Fruit fly (Drosophila melanogaster) whole organism, embryonic: ENCODE measurements around the gene sisA.

Experiments used
- Ada2b ChIP-seq: fragments of 200-800 bp; sonication (Bioruptor generic); IDR thresholded peaks from 2 replicates; pipeline ENCODE4 v1.3.6; 2022; ENCODE audit warnings: missing biosample characterization, missing genetic modification characterization
- Antp ChIP-seq: fragments of 200-800 bp; sonication (Bioruptor generic); optimal IDR thresholded peaks from 3 replicates; lab custom pipeline; 2016; ENCODE audit warnings: missing biosample characterization, missing genetic modification characterization
- Atf-2 ChIP-seq: fragments of 200-800 bp; sonication (Bioruptor generic); optimal IDR thresholded peaks from 2 replicates; lab custom pipeline; 2016; ENCODE audit warnings: missing biosample characterization, missing genetic modification characterization
- Atf3 ChIP-seq: fragments of 200-800 bp; sonication (Bioruptor generic); optimal IDR thresholded peaks from 3 replicates; lab custom pipeline; 2016; ENCODE audit warnings: missing biosample characterization, missing genetic modification characterization
- Blimp-1 ChIP-seq: fragments of 200-800 bp; sonication (Bioruptor generic); optimal IDR thresholded peaks from 3 replicates; lab custom pipeline; 2018; ENCODE audit warnings: missing biosample characterization, missing genetic modification characterization, mild to moderate bottlenecking, moderate library complexity, missing genetic modification reagents
- C15 ChIP-seq: fragments of 200-800 bp; sonication (Bioruptor generic); IDR thresholded peaks from 3 replicates; pipeline ENCODE4 v1.3.6; 2022; ENCODE audit warnings: missing biosample characterization, missing genetic modification characterization
- CG10565 ChIP-seq: fragments of 200-800 bp; sonication (Bioruptor generic); optimal IDR thresholded peaks from 3 replicates; lab custom pipeline; 2016; ENCODE audit warnings: missing biosample characterization, mild to moderate bottlenecking, missing genetic modification characterization
- CG12219 ChIP-seq: fragments of 200-800 bp; sonication (Bioruptor generic); optimal IDR thresholded peaks from 3 replicates; lab custom pipeline; 2018; ENCODE audit warnings: missing biosample characterization, mild to moderate bottlenecking, missing genetic modification characterization
- CG12391 ChIP-seq: fragments of 200-800 bp; sonication (Bioruptor generic); optimal IDR thresholded peaks from 3 replicates; lab custom pipeline; 2018; ENCODE audit warnings: missing biosample characterization, mild to moderate bottlenecking, missing genetic modification characterization, moderate library complexity
- CG12659 ChIP-seq: fragments of 200-800 bp; sonication (Bioruptor generic); optimal IDR thresholded peaks from 3 replicates; lab custom pipeline; 2017; ENCODE audit warnings: mild to moderate bottlenecking, missing biosample characterization, missing genetic modification reagents, missing genetic modification characterization
- CG15514 ChIP-seq: fragments of 200-800 bp; sonication (Bioruptor generic); optimal IDR thresholded peaks from 3 replicates; lab custom pipeline; 2017; ENCODE audit warnings: missing biosample characterization, missing genetic modification characterization, mild to moderate bottlenecking, moderate library complexity, missing genetic modification reagents
- CG16813 ChIP-seq: fragments of 200-800 bp; sonication (Bioruptor generic); IDR thresholded peaks from 3 replicates; pipeline ENCODE4 v1.3.6; 2022; ENCODE audit warnings: missing biosample characterization, missing genetic modification characterization; ENCODE audit not compliant: partially characterized antibody
- CG17359 ChIP-seq: fragments of 200-800 bp; sonication (Bioruptor generic); optimal IDR thresholded peaks from 3 replicates; lab custom pipeline; 2018; ENCODE audit warnings: missing biosample characterization, mild to moderate bottlenecking, missing genetic modification characterization, moderate library complexity
- CG17829 ChIP-seq: fragments of 200-800 bp; optimal IDR thresholded peaks from 2 replicates; lab custom pipeline; 2019; ENCODE audit warnings: missing biosample characterization, mild to moderate bottlenecking, missing genetic modification characterization, moderate library complexity
- CG1832 ChIP-seq: fragments of 200-800 bp; sonication (Bioruptor generic); optimal IDR thresholded peaks from 2 replicates; lab custom pipeline; 2017; ENCODE audit warnings: missing biosample characterization, mild to moderate bottlenecking, missing genetic modification characterization, inconsistent platforms
- CG2712 ChIP-seq: fragments of 200-800 bp; optimal IDR thresholded peaks from 3 replicates; lab custom pipeline; 2019; ENCODE audit warnings: missing biosample characterization, mild to moderate bottlenecking, missing genetic modification characterization, moderate library complexity
- CG31441 ChIP-seq: fragments of 200-800 bp; sonication (Bioruptor generic); IDR thresholded peaks from 2 replicates; pipeline ENCODE4 v1.3.6; 2022; ENCODE audit warnings: missing biosample characterization, missing genetic modification characterization
- CG32767 ChIP-seq: fragments of 200-800 bp; sonication (Bioruptor generic); IDR thresholded peaks from 2 replicates; pipeline ENCODE4 v1.3.6; 2022; ENCODE audit warnings: missing biosample characterization, missing genetic modification characterization
- CG7745 ChIP-seq: fragments of 200-800 bp; sonication (Bioruptor generic); optimal IDR thresholded peaks from 2 replicates; lab custom pipeline; 2018; ENCODE audit warnings: missing biosample characterization, mild to moderate bottlenecking, missing genetic modification characterization, moderate library complexity
- CG9609 ChIP-seq: fragments of 200-800 bp; sonication (Bioruptor generic); optimal IDR thresholded peaks from 3 replicates; lab custom pipeline; 2016; ENCODE audit warnings: missing biosample characterization, missing genetic modification characterization
- CG9727 ChIP-seq: fragments of 200-800 bp; sonication (Bioruptor generic); optimal IDR thresholded peaks from 3 replicates; lab custom pipeline; 2017; ENCODE audit warnings: missing biosample characterization, mild to moderate bottlenecking, missing genetic modification characterization
- D19A ChIP-seq: fragments of 200-800 bp; optimal IDR thresholded peaks from 3 replicates; lab custom pipeline; 2019; ENCODE audit warnings: missing biosample characterization, mild to moderate bottlenecking, missing genetic modification characterization, moderate library complexity
- Dfd ChIP-seq, 2 experiments: fragments of >200 bp; optimal IDR thresholded peaks; 2 replicates each; lab custom pipeline; 2017; ENCODE audit warnings: missing biosample characterization in 2 of 2, missing genetic modification characterization in 2 of 2
- Doc2 ChIP-seq: fragments of 200-800 bp; sonication (Bioruptor generic); IDR thresholded peaks from 2 replicates; pipeline ENCODE4 v1.3.6; 2022; ENCODE audit warnings: missing biosample characterization, missing genetic modification characterization
- ERR ChIP-seq: fragments of 200-800 bp; sonication (Bioruptor generic); optimal IDR thresholded peaks from 2 replicates; lab custom pipeline; 2016; ENCODE audit warnings: missing biosample characterization, missing genetic modification characterization
- Elba2 ChIP-seq: fragments of 200-800 bp; sonication (Bioruptor generic); optimal IDR thresholded peaks from 3 replicates; lab custom pipeline; 2016; ENCODE audit warnings: missing biosample characterization, missing genetic modification characterization
- Fer2 ChIP-seq: fragments of 200-800 bp; sonication (Bioruptor generic); optimal IDR thresholded peaks from 2 replicates; lab custom pipeline; 2018; ENCODE audit warnings: missing biosample characterization, mild to moderate bottlenecking, missing genetic modification characterization, moderate library complexity
- Kr ChIP-seq: fragments of 200-800 bp; sonication (Bioruptor generic); optimal IDR thresholded peaks from 2 replicates; lab custom pipeline; 2017; ENCODE audit warnings: missing biosample characterization, mild to moderate bottlenecking, missing genetic modification characterization
- MESR4 ChIP-seq: fragments of 200-800 bp; sonication (Bioruptor generic); optimal IDR thresholded peaks from 2 replicates; lab custom pipeline; 2018; ENCODE audit warnings: missing biosample characterization, mild to moderate bottlenecking, missing genetic modification characterization, moderate library complexity
- Med ChIP-seq: fragments of 200-800 bp; sonication (Bioruptor generic); peaks from one replicate; lab custom pipeline; 2016; ENCODE audit warnings: missing biosample characterization, missing genetic modification characterization, mild to moderate bottlenecking, inconsistent platforms, moderate library complexity
- Meics ChIP-seq: fragments of 200-800 bp; sonication (Bioruptor generic); optimal IDR thresholded peaks from 2 replicates; lab custom pipeline; 2017; ENCODE audit warnings: missing biosample characterization, mild to moderate bottlenecking, missing genetic modification characterization
- Myb ChIP-seq: fragments of 200-800 bp; sonication (Bioruptor generic); optimal IDR thresholded peaks from 2 replicates; lab custom pipeline; 2016; ENCODE audit warnings: missing biosample characterization, missing genetic modification characterization
- Scr ChIP-seq: fragments of 200-800 bp; sonication (Bioruptor generic); IDR thresholded peaks from 2 replicates; pipeline ENCODE4 v1.3.6; 2022; ENCODE audit warnings: missing biosample characterization, missing genetic modification characterization; ENCODE audit not compliant: partially characterized antibody
- Ssrp ChIP-seq: fragments of 200-800 bp; sonication (Bioruptor generic); optimal IDR thresholded peaks from 2 replicates; lab custom pipeline; 2018; ENCODE audit warnings: missing biosample characterization, mild to moderate bottlenecking, missing genetic modification characterization, moderate library complexity
- Xrp1 ChIP-seq: fragments of 200-800 bp; sonication (Bioruptor generic); IDR thresholded peaks from 2 replicates; pipeline ENCODE4 v1.3.6; 2022; ENCODE audit warnings: missing biosample characterization, missing genetic modification characterization
- ase ChIP-seq: fragments of 200-800 bp; sonication (Bioruptor generic); IDR thresholded peaks from 3 replicates; pipeline ENCODE4 v1.3.6; 2022; ENCODE audit warnings: missing biosample characterization, missing genetic modification characterization
- bsh ChIP-seq, 2 experiments: fragments of 200-800 bp; sonication (Bioruptor generic); optimal IDR thresholded peaks; 2 replicates each; lab custom pipeline; 2017 to 2018; ENCODE audit warnings: mild to moderate bottlenecking in 2 of 2, missing biosample characterization in 2 of 2, missing genetic modification characterization in 2 of 2, moderate library complexity in 1 of 2
- ci ChIP-seq: fragments of 200-800 bp; sonication (Bioruptor generic); IDR thresholded peaks from 3 replicates; pipeline ENCODE4 v1.3.6; 2022; ENCODE audit warnings: missing biosample characterization, missing genetic modification characterization
- hb ChIP-seq: fragments of 200-800 bp; sonication (Bioruptor generic); IDR thresholded peaks from 3 replicates; pipeline ENCODE4 v1.3.6; 2022; ENCODE audit warnings: missing biosample characterization, missing genetic modification characterization; ENCODE audit not compliant: partially characterized antibody
- insv ChIP-seq, 2 experiments: fragments of 200-800 bp; sonication (Bioruptor generic); optimal IDR thresholded peaks; 3 replicates each; lab custom pipeline; 2016 to 2018; ENCODE audit warnings: missing biosample characterization in 2 of 2, missing genetic modification characterization in 2 of 2
- onecut ChIP-seq: fragments of 200-800 bp; sonication (Bioruptor generic); IDR thresholded peaks from 2 replicates; pipeline ENCODE4 v1.3.6; 2022; ENCODE audit warnings: missing biosample characterization, missing genetic modification characterization
- pho ChIP-seq: fragments of 200-800 bp; sonication (Bioruptor generic); optimal IDR thresholded peaks from 2 replicates; lab custom pipeline; 2016; ENCODE audit warnings: missing biosample characterization, missing genetic modification characterization
- pita ChIP-seq: fragments of 200-800 bp; sonication (Bioruptor generic); optimal IDR thresholded peaks from 2 replicates; lab custom pipeline; 2017; ENCODE audit warnings: missing biosample characterization, mild to moderate bottlenecking, missing genetic modification characterization
- pzg ChIP-seq: fragments of 200-800 bp; sonication (Bioruptor generic); optimal IDR thresholded peaks from 3 replicates; lab custom pipeline; 2018; ENCODE audit warnings: missing biosample characterization, mild to moderate bottlenecking, missing genetic modification characterization, moderate library complexity
- sob ChIP-seq: fragments of 200-800 bp; sonication (Bioruptor generic); IDR thresholded peaks from 2 replicates; pipeline ENCODE4 v1.3.6; 2022; ENCODE audit warnings: missing biosample characterization, missing genetic modification characterization
- sqz ChIP-seq: fragments of 200-800 bp; sonication (Bioruptor generic); optimal IDR thresholded peaks from 3 replicates; lab custom pipeline; 2018; ENCODE audit warnings: missing biosample characterization, mild to moderate bottlenecking, missing genetic modification characterization
- stwl ChIP-seq: fragments of 200-800 bp; sonication (Bioruptor generic); optimal IDR thresholded peaks from 3 replicates; lab custom pipeline; 2018; ENCODE audit warnings: missing biosample characterization, mild to moderate bottlenecking, missing genetic modification characterization, moderate library complexity
- ttk ChIP-seq: fragments of 200-800 bp; sonication (Bioruptor generic); IDR thresholded peaks from 2 replicates; pipeline ENCODE4 v2.1.2; 2022; ENCODE audit warnings: missing biosample characterization, missing genetic modification characterization

The sisA gene

DNA sequence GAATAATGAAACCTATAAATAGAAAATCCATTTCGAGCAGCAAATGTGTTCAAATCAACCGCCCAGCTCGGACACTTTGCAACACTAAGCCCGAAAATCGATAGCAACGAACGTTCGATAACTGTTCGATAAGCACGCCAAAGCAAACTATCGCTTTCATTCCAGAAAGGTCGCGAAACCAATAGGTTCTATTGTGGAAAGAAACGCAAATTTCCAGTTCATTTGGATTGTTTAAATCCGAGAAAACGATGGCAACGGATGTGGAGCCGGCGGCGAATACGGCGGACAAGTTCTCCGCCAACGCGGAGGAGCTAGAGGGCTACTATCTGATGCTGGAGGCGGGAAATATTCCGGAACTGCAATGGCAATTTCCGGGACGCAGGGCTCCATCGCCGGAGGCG, 36.9 kb upstream of the sisA start, which contains the start of gene Pa1 (continued):
- peak; percentile 37 for TF ChIP-seq CG17829
- TF ChIP-seq Kr (GFP tag; lab: Kevin White, UChicago) = no peak
- TF ChIP-seq Doc2 (GFP tag; lab: Robert Waterston, UW) = no peak
- no peak for TF ChIP-seq ase (GFP tag; lab: Robert Waterston, UW)
- no peak for TF ChIP-seq CG12391 (tag; lab: Kevin White, UChicago)
- TF ChIP-seq MESR4 (GFP tag; lab: Kevin White, UChicago) = peak; percentile 86
- TF ChIP-seq Meics (GFP tag; lab: Kevin White, UChicago) = no peak
- TF ChIP-seq pita = no peak
- no peak for TF ChIP-seq Atf-2 (GFP tag; lab: Kevin White, UChicago)
- peak; percentile 42 for TF ChIP-seq stwl
- TF ChIP-seq sob (GFP tag; lab: Robert Waterston, UW) = 0 out of 2 replicates have a peak, but pooled peaks have one; percentile 25
- no peak for TF ChIP-seq CG1832 (GFP tag; lab: Kevin White, UChicago)
- TF ChIP-seq Ssrp (tag; lab: Kevin White, UChicago) = no peak
- no peak for TF ChIP-seq ERR
- no peak for TF ChIP-seq CG17359
- peak; percentile 55; the same call in 1 of the 3 replicates for TF ChIP-seq hb (GFP tag; lab: Robert Waterston, UW)

DNA sequence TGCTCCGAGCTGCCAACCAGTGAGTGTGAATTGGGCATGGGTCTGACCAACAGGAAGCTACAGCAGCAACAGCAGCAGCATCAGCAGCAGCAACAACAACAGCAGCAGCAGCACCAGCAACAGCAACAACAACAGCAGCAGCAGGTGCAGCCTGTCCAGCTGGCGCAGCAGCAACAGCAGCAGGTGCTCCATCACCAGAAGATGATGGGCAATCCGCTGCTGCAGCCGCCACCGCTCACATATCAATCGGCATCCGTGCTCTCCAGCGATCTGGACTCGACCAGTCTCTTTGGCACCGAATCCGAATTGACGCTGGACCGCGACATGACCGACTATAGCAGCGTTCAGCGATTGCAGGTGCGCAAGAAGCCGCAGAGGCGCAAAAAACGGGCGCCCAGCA, 34.5 kb upstream of the sisA start:
- TF ChIP-seq Dfd (GFP tag; optimal IDR thresholded peaks at IDR 0.05; lab: Kevin White, UChicago) (peak in 1 of 2 experiments; percentile 56), Ada2b (GFP tag; lab: Robert Waterston, UW) (no peak), Med (peak; percentile 8), Blimp-1 (GFP tag; lab: Kevin White, UChicago) (no peak), ttk (no peak)

DNA sequence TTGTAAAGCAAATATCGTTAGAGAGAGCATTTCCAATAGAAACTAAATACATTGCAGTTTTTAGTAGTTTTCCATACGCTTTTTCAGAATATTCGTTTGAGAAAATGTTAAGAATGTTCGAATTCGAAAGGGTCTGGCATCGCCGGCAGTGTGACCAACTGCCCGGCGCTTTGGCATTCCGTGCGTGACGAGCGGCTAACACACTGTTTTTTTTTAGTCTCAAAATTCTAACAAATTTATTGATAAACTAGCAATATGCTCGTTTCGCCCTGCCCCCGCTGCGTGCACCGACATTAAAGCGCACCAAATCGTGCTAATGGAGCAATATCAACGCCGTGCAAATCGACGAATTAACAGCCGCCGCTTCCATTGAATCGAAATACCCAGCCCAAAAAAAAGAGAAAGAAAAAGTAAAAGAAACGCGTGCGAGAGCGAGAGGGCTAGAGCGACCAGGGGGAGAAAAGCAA, 33.6 kb upstream of the sisA start, which contains the start of gene dsh:
Gene dsh, plus strand, starts transcription at position 174 of the 467 bp plus-strand sequence.
- TF ChIP-seq Myb (GFP tag; lab: Kevin White, UChicago) (peak; percentile 65), CG31441 (GFP tag; lab: Robert Waterston, UW) (no peak), CG9727 (GFP tag; lab: Kevin White, UChicago) (peak; percentile 24), CG2712 (peak; percentile 11), Atf3 (GFP tag; lab: Kevin White, UChicago) (no peak), CG12219 (GFP tag; lab: Kevin White, UChicago) (no peak), Xrp1 (GFP tag; lab: Robert Waterston, UW) (0 out of 2 replicates have a peak, but pooled peaks have one; percentile 10), CG12659 (peak; percentile 51), D19A (no peak), CG32767 (GFP tag; lab: Robert Waterston, UW) (no peak), ci (0 out of 3 replicates have a peak, but pooled peaks have one; percentile 17), pho (GFP tag; lab: Kevin White, UChicago) (no peak), sqz (GFP tag; lab: Kevin White, UChicago) (peak; percentile 82), CG10565 (GFP tag; lab: Kevin White, UChicago) (no peak), CG15514 (GFP tag; lab: Kevin White, UChicago) (peak; percentile 15), CG7745 (tag; lab: Kevin White, UChicago) (no peak), Elba2 (GFP tag; lab: Kevin White, UChicago) (peak; percentile 34), Antp (GFP tag; lab: Kevin White, UChicago) (peak; percentile 37), onecut (GFP tag; lab: Robert Waterston, UW) (no peak), Fer2 (tag; lab: Kevin White, UChicago) (no peak), CG16813 (peak; percentile 45; the same call in 2 of the 3 replicates), MESR4 (GFP tag; lab: Kevin White, UChicago) (peak; percentile 86), pzg (GFP tag; lab: Kevin White, UChicago) (peak; percentile 61), C15 (no peak), sob (GFP tag; lab: Robert Waterston, UW) (0 out of 2 replicates have a peak, but pooled peaks have one; percentile 7), bsh (GFP tag; optimal IDR thresholded peaks at IDR 0.05; lab: Kevin White, UChicago) (peak in 1 of 2 experiments; percentile 1), CG9609 (GFP tag; lab: Kevin White, UChicago) (no peak), insv (GFP tag; optimal IDR thresholded peaks at IDR 0.05; lab: Kevin White, UChicago) (no peak), Scr (GFP tag; lab: Robert Waterston, UW) (peak; percentile 59)
